Fruit fly (Drosophila melanogaster) whole organism, adult: ENCODE data around the gene CG12061.
A peak's percentile ranks its signal among the peaks of the same experiment; 100 is the strongest.

ENCODE experiments used
- CG11617 ChIP-seq: fragments of 200-800 bp; sonication (Bioruptor generic); optimal IDR thresholded peaks from 2 replicates; lab custom pipeline; 2017; ENCODE audit warnings: mild to moderate bottlenecking, missing biosample characterization, missing genetic modification reagents, missing genetic modification characterization
- CG14711 ChIP-seq: fragments of 200-800 bp; sonication (Bioruptor generic); optimal IDR thresholded peaks from 2 replicates; lab custom pipeline; 2018; ENCODE audit warnings: missing biosample characterization, mild to moderate bottlenecking, missing genetic modification characterization, moderate library complexity
- CG33017 ChIP-seq: fragments of 200-800 bp; sonication (Bioruptor generic); optimal IDR thresholded peaks from 2 replicates; lab custom pipeline; 2018; ENCODE audit warnings: missing biosample characterization, mild to moderate bottlenecking, missing genetic modification characterization, moderate library complexity
- CG5204 ChIP-seq: fragments of 200-800 bp; sonication (Bioruptor generic); optimal IDR thresholded peaks from 2 replicates; lab custom pipeline; 2016; ENCODE audit warnings: missing biosample characterization, missing genetic modification characterization
- CG7045 ChIP-seq: fragments of 200-800 bp; sonication (Bioruptor generic); optimal IDR thresholded peaks from 2 replicates; lab custom pipeline; 2017; ENCODE audit warnings: missing biosample characterization, mild to moderate bottlenecking, missing genetic modification characterization
- Hr96 ChIP-seq: fragments of 200-800 bp; sonication (Bioruptor generic); optimal IDR thresholded peaks from 2 replicates; lab custom pipeline; 2016; ENCODE audit warnings: missing biosample characterization, missing genetic modification characterization
- Mnt ChIP-seq: fragments of 200-800 bp; sonication (Bioruptor generic); optimal IDR thresholded peaks from 2 replicates; lab custom pipeline; 2016; ENCODE audit warnings: missing biosample characterization, mild to moderate bottlenecking, missing genetic modification characterization
- bab1 ChIP-seq: fragments of 200-800 bp; sonication (Bioruptor generic); optimal IDR thresholded peaks from 3 replicates; lab custom pipeline; 2019; ENCODE audit warnings: missing biosample characterization, mild to moderate bottlenecking, missing genetic modification characterization, moderate library complexity
- cnc ChIP-seq, 2 experiments: fragments of >200 bp; optimal IDR thresholded peaks; 2 replicates each; lab custom pipeline; 2017
- kay ChIP-seq: fragments of 200-800 bp; sonication (Bioruptor generic); peaks from one replicate; lab custom pipeline; 2016; ENCODE audit warnings: missing biosample characterization, missing genetic modification characterization, borderline replicate concordance
- ovo ChIP-seq: fragments of 200-800 bp; sonication (Bioruptor generic); optimal IDR thresholded peaks from 2 replicates; lab custom pipeline; 2016; ENCODE audit warnings: missing biosample characterization, missing genetic modification characterization
- pad ChIP-seq: fragments of 200-800 bp; sonication (Bioruptor generic); optimal IDR thresholded peaks from 3 replicates; lab custom pipeline; 2017; ENCODE audit warnings: missing biosample characterization, missing genetic modification characterization, mild to moderate bottlenecking, moderate library complexity, missing genetic modification reagents
- tj ChIP-seq: fragments of 200-800 bp; sonication (Bioruptor generic); optimal IDR thresholded peaks from 3 replicates; lab custom pipeline; 2017; ENCODE audit warnings: missing biosample characterization, mild to moderate bottlenecking, missing genetic modification characterization, moderate library complexity
- toe ChIP-seq: fragments of 200-800 bp; sonication (Bioruptor generic); optimal IDR thresholded peaks from 2 replicates; lab custom pipeline; 2016; ENCODE audit warnings: missing biosample characterization, missing genetic modification characterization

- TF ChIP-seq CG7045 (GFP tag; lab: Kevin White, UChicago) (no peak), Mnt (GFP tag; lab: Kevin White, UChicago) (peak; percentile 6), ovo (GFP tag; lab: Kevin White, UChicago) (no peak), CG33017 (tag; lab: Kevin White, UChicago) (no peak), CG5204 (GFP tag; lab: Kevin White, UChicago) (no peak), bab1 (GFP tag; lab: Kevin White, UChicago) (peak; percentile 64), kay (GFP tag; lab: Kevin White, UChicago) (no peak), CG11617 (GFP tag; lab: Kevin White, UChicago) (no peak), pad (GFP tag; lab: Kevin White, UChicago) (peak; percentile 47), toe (peak; percentile 30), Hr96 (GFP tag; lab: Kevin White, UChicago) (no peak), tj (peak; percentile 46), cnc (optimal IDR thresholded peaks at IDR 0.05; lab: Kevin White, UChicago) (no peak), CG14711 (no peak)
Measured at dm6 chrX:23013208-23013607, 22.7 kb upstream of the CG12061 start, which contains the start of the genes Rab21 and Coa7.
